Fruit fly (Drosophila melanogaster): ENCODE data around the gene nab.

nab gene

dm6 chr3L:4108844-4109494 lies 51.8 kb downstream of the nab start (continued):
- no peak for TF ChIP-seq ftz-f1 (GFP tag; optimal IDR thresholded peaks at IDR 0.05)
- TF ChIP-seq CG18599 (GFP tag; optimal IDR thresholded peaks at IDR 0.05): peak; percentile 74
- TF ChIP-seq CG12391 (tag; optimal IDR thresholded peaks at IDR 0.05): peak; percentile 81
- 0 out of 2 replicates have a peak, but pooled peaks have one; percentile 37 for TF ChIP-seq CG7372 (GFP tag; IDR thresholded peaks at IDR 0.05)
- TF ChIP-seq Optix (GFP tag; IDR thresholded peaks at IDR 0.05): peak; percentile 15; the same call in 1 of the 3 replicates
- TF ChIP-seq Oaz (GFP tag; IDR thresholded peaks at IDR 0.05): no peak
- peak; percentile 77 for TF ChIP-seq CG11723 (GFP tag; optimal IDR thresholded peaks at IDR 0.05)
- no peak for TF ChIP-seq sr (GFP tag; IDR thresholded peaks at IDR 0.05)
- no peak for TF ChIP-seq D (optimal IDR thresholded peaks at IDR 0.05)
- peak; percentile 81 for TF ChIP-seq D (GFP tag; optimal IDR thresholded peaks at IDR 0.05)
- TF ChIP-seq eyg (GFP tag; optimal IDR thresholded peaks at IDR 0.05): peak; percentile 60
- TF ChIP-seq CG14441 (GFP tag; IDR thresholded peaks at IDR 0.05): peak; percentile 58
- TF ChIP-seq tll (GFP tag; optimal IDR thresholded peaks at IDR 0.05): peak in 1 of 2 experiments; percentile 54
- peak; percentile 74 for TF ChIP-seq crc (GFP tag; optimal IDR thresholded peaks at IDR 0.05)
- TF ChIP-seq Doc2 (GFP tag; IDR thresholded peaks at IDR 0.05): no peak
- no peak for TF ChIP-seq chinmo (GFP tag; IDR thresholded peaks at IDR 0.05; ENCODE audit: partially characterized antibody)
- no peak for TF ChIP-seq stwl (tag; optimal IDR thresholded peaks at IDR 0.05)
- peak; percentile 83 for TF ChIP-seq Meics (GFP tag; optimal IDR thresholded peaks at IDR 0.05)
- TF ChIP-seq CG31388 (GFP tag; optimal IDR thresholded peaks at IDR 0.05): peak; percentile 3
- TF ChIP-seq CG2202 (tag; optimal IDR thresholded peaks at IDR 0.05): peak; percentile 48
- TF ChIP-seq dmrt99B (tag; optimal IDR thresholded peaks at IDR 0.05): peak; percentile 90
- TF ChIP-seq Ravus (GFP tag; IDR thresholded peaks at IDR 0.05): no peak
- peak; percentile 81 for TF ChIP-seq phol (tag; optimal IDR thresholded peaks at IDR 0.05)
- no peak for TF ChIP-seq Bgb (GFP tag; IDR thresholded peaks at IDR 0.05; ENCODE audit: partially characterized antibody)
- TF ChIP-seq CG7556 (GFP tag; optimal IDR thresholded peaks at IDR 0.05): peak; percentile 87
- peak; percentile 70 for TF ChIP-seq Hsf (GFP tag; optimal IDR thresholded peaks at IDR 0.05)
- TF ChIP-seq otp (GFP tag; IDR thresholded peaks at IDR 0.05): peak; percentile 43; the same call in 1 of the 3 replicates
- TF ChIP-seq CG10979 (tag; optimal IDR thresholded peaks at IDR 0.05): peak; percentile 84
- no peak for TF ChIP-seq jigr1 (GFP tag; IDR thresholded peaks at IDR 0.05)
- TF ChIP-seq Hmx (GFP tag; optimal IDR thresholded peaks at IDR 0.05): peak; percentile 52
- 0 out of 3 replicates have a peak, but pooled peaks have one; percentile 18 for TF ChIP-seq B-H1 (GFP tag; IDR thresholded peaks at IDR 0.05)
- TF ChIP-seq sisA (GFP tag; IDR thresholded peaks at IDR 0.05): peak; percentile 58
- peak; percentile 64; the same call in 1 of the 2 replicates for TF ChIP-seq ara (GFP tag; IDR thresholded peaks at IDR 0.05)
- peak; percentile 56 for TF ChIP-seq CG9609 (GFP tag; optimal IDR thresholded peaks at IDR 0.05)
- TF ChIP-seq Dad (GFP tag; optimal IDR thresholded peaks at IDR 0.05): peak; percentile 52
- peak; percentile 37 for TF ChIP-seq CG4328 (GFP tag; optimal IDR thresholded peaks at IDR 0.05)
- TF ChIP-seq CG12769 (tag; optimal IDR thresholded peaks at IDR 0.05): peak; percentile 38
- TF ChIP-seq CG4404 (GFP tag; IDR thresholded peaks at IDR 0.05): peak; percentile 54; the same call in 1 of the 2 replicates
- no peak for TF ChIP-seq Dfd (GFP tag; optimal IDR thresholded peaks at IDR 0.05)
- no peak for TF ChIP-seq chm (GFP tag; IDR thresholded peaks at IDR 0.05)
- peak; percentile 5 for TF ChIP-seq fd64A (GFP tag; optimal IDR thresholded peaks at IDR 0.05)
- peak; percentile 75 for TF ChIP-seq dmrt11E (tag; optimal IDR thresholded peaks at IDR 0.05)
- peak; percentile 92 for TF ChIP-seq Adf1 (GFP tag; IDR thresholded peaks at IDR 0.05)
- TF ChIP-seq CG6254 (GFP tag; optimal IDR thresholded peaks at IDR 0.05): peak; percentile 64
- no peak for TF ChIP-seq nerfin-2 (GFP tag; IDR thresholded peaks at IDR 0.05; ENCODE audit: partially characterized antibody)
- peak; percentile 35 for TF ChIP-seq CG11398 (GFP tag; optimal IDR thresholded peaks at IDR 0.05)
- TF ChIP-seq Nf-YA (GFP tag; IDR thresholded peaks at IDR 0.05): 0 out of 2 replicates have a peak, but pooled peaks have one; percentile 43
- peak; percentile 38 for TF ChIP-seq NC2α (GFP tag; optimal IDR thresholded peaks at IDR 0.05)
- no peak for TF ChIP-seq CG17612 (GFP tag; IDR thresholded peaks at IDR 0.05)
- peak; percentile 54 for TF ChIP-seq Jarid2 (GFP tag; optimal IDR thresholded peaks at IDR 0.05)

All from whole organism, embryonic.